Fruit fly (Drosophila melanogaster) Kc167 (cell line): ENCODE data around the gene LManVI.

Source experiments
- Myc ChIP-seq: fragments of >200 bp; optimal IDR thresholded peaks from 2 replicates; lab custom pipeline; 2017; ENCODE audit warnings: missing external identifiers
- h ChIP-seq: fragments of >200 bp; optimal IDR thresholded peaks from 3 replicates; lab custom pipeline; 2018; ENCODE audit warnings: missing external identifiers
- insv ChIP-seq: fragments of >200 bp; optimal IDR thresholded peaks from 3 replicates; lab custom pipeline; 2018; ENCODE audit warnings: missing external identifiers
- psq ChIP-seq: fragments of >200 bp; optimal IDR thresholded peaks from 2 replicates; lab custom pipeline; 2017; ENCODE audit warnings: missing external identifiers
- ttk ChIP-seq: sonication (Bioruptor generic); optimal IDR thresholded peaks from 2 replicates; lab custom pipeline; 2017; ENCODE audit warnings: missing external identifiers

DNA sequence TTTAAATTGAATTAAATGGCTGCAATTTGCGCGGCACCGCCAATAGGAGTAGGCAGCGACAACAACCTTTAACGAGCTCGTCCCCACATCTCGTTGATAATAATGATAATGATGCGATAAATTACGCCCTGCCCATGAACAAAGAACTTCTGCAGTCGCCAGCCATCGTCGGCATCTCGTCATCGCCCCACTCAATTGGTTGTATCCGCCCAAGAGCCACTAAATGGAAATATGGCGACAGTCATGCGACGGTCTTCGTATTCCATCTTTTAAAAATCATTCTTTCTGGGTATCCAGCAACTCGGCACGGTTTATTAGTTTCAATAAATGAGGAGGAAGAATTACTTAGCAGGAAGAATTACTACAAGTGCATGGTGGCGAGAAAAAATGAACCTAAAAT is 39.5 kb upstream of the LManVI start:
- no peak for TF ChIP-seq h (lab: Kevin White, UChicago)
- no peak for TF ChIP-seq insv (lab: Kevin White, UChicago)
- TF ChIP-seq ttk (lab: Kevin White, UChicago) = no peak
- no peak for TF ChIP-seq psq (lab: Kevin White, UChicago)
- TF ChIP-seq Myc = no peak
